Worm (Caenorhabditis elegans): Measurements from ENCODE around the gene C36E6.8.

The C36E6.8 gene

DNA sequence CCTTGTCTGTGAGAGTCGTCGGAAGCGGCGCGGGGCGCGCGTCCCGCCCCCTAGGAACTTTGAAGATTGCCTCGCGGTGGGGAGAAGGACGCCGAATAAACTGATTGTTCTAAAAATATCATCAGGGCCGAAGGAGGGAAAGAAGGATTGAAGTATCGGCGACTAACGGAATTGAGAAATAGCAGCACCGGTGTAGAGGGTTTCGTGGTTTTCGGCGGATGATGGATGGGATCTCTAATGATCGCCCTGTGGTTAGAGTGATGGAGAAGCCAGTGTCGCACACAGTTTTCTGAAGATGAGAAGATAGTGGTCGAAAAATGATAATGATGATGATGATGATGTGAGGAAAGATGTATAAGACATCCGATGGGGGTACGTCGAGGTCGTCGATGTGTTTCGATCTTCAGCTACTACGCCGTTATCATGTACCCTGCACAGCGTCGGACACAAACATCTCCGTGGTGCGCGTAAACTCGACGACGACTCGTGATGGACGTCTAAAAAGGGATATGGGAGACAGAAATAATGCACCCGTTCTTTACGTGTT, 16.9 kb upstream of the C36E6.8 start, which contains the start of gene osm-11:
osm-11 (minus strand) TSS at position 51 of the 547 bp plus-strand sequence.
- TF ChIP-seq scrt-1 (GFP tag; IDR thresholded peaks at IDR 0.05) (no peak), pes-1 (GFP tag; IDR thresholded peaks at IDR 0.05) (no peak), F13C5.2 (tag; optimal IDR thresholded peaks at IDR 0.05) (no peak), tra-4 (tag; optimal IDR thresholded peaks at IDR 0.05) (no peak), ets-7 (tag; optimal IDR thresholded peaks at IDR 0.05) (no peak), tbx-37 (GFP tag; conservative IDR thresholded peaks at IDR 0.05) (no peak), ama-1 (optimal IDR thresholded peaks at IDR 0.05) (no peak), ceh-13 (GFP tag; optimal IDR thresholded peaks at IDR 0.05) (no peak), hmbx-1 (tag; optimal IDR thresholded peaks at IDR 0.05) (no peak), B0310.2 (tag; optimal IDR thresholded peaks at IDR 0.05) (no peak), tbx-11 (GFP tag; IDR thresholded peaks at IDR 0.05) (no peak), flt-1 (GFP tag; IDR thresholded peaks at IDR 0.05) (no peak), ceh-36 (tag; optimal IDR thresholded peaks at IDR 0.05) (no peak), aly-1 (tag; optimal IDR thresholded peaks at IDR 0.05) (no peak)

DNA sequence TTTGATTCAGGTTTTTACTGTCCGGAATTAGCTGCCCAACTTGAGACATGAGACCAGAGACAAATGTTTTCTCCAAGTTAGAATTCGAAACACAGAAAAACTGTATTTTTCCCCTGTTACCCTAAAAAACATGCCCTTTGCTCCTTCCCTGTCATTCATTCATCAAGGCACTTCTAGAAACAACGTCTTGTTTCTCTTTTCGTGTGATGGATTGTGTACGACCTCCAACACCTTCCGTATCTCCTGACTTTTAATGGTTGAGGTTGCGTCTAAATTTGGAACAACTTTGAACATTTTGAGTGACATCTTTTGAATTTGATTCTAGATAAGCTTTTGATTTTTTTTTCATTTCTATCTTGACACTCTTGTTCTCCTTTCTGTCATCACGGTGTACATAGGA, 15.9 kb upstream of the C36E6.8 start:
- TF ChIP-seq sea-1 (GFP tag; conservative IDR thresholded peaks at IDR 0.05) (no peak), ama-1 (optimal IDR thresholded peaks at IDR 0.05) (no peak), hnd-1 (tag; optimal IDR thresholded peaks at IDR 0.05) (no peak), flt-1 (GFP tag; IDR thresholded peaks at IDR 0.05) (no peak), hmg-4 (GFP tag; optimal IDR thresholded peaks at IDR 0.05) (no peak)

DNA sequence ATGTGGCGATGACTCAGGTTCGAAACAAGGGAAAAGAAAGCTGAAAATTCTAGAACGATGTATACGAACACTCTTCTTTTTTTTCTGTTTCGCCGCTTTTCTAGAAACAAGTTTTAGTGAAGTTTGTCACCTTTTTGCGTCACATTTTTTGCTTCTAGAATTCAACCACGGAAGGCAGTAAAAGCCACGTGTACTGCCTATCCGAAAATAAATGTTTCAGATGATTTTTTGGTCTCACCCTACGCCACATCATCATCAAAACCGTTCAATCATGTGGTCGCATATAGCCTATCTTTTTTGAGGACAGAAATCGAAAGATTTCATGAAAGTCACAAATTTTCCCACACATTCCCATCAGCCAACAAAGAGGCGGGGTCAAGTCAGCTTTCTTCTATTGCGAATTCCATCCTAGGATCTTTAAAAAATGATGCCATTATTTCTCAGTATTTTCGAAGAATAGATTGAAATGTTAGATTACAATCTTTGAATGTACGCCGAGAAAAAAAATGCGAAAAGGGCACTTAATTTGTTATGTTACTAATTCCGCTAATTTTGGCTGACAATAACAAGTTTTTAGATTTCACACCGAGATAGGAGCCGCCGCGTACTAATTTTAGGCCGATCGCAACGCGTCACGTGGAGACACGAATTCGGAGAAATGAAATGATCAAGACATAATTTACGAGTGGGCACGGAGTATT, 14.4 kb upstream of the C36E6.8 start:
- TF ChIP-seq ceh-36 (tag; optimal IDR thresholded peaks at IDR 0.05) (no peak), ets-7 (tag; optimal IDR thresholded peaks at IDR 0.05) (no peak), ama-1 (optimal IDR thresholded peaks at IDR 0.05) (no peak), F13C5.2 (tag; optimal IDR thresholded peaks at IDR 0.05) (no peak), pes-1 (GFP tag; IDR thresholded peaks at IDR 0.05) (no peak), B0310.2 (tag; optimal IDR thresholded peaks at IDR 0.05) (no peak), tbx-37 (GFP tag; conservative IDR thresholded peaks at IDR 0.05) (no peak), tbx-11 (GFP tag; IDR thresholded peaks at IDR 0.05) (no peak), hmbx-1 (tag; optimal IDR thresholded peaks at IDR 0.05) (no peak), hnd-1 (tag; optimal IDR thresholded peaks at IDR 0.05) (no peak), flt-1 (GFP tag; IDR thresholded peaks at IDR 0.05) (no peak), aly-1 (tag; optimal IDR thresholded peaks at IDR 0.05) (no peak), tra-4 (tag; optimal IDR thresholded peaks at IDR 0.05) (no peak), hmg-4 (GFP tag; optimal IDR thresholded peaks at IDR 0.05) (no peak), ceh-13 (GFP tag; optimal IDR thresholded peaks at IDR 0.05) (no peak), scrt-1 (GFP tag; IDR thresholded peaks at IDR 0.05) (no peak), sea-1 (GFP tag; conservative IDR thresholded peaks at IDR 0.05) (no peak)

DNA sequence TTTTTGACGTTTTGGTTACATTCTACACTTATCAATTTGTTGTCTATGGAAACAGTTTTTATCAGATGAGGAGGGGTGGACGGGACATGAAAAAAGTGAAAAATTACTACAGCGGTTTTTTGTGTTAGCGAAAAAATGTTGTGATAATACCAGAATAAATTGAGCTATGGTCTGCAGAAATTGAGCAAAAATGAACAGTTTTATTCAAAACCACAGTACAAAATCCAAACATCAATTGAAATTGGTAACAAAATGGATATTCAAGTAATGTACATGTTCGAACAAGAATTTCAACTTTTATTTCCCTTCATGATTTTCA, 13.9 kb upstream of the C36E6.8 start:
- TF ChIP-seq scrt-1 (GFP tag; IDR thresholded peaks at IDR 0.05) (no peak), tra-4 (tag; optimal IDR thresholded peaks at IDR 0.05) (no peak), tbx-37 (GFP tag; conservative IDR thresholded peaks at IDR 0.05) (no peak), hmbx-1 (tag; optimal IDR thresholded peaks at IDR 0.05) (no peak), B0310.2 (tag; optimal IDR thresholded peaks at IDR 0.05) (no peak), ceh-13 (GFP tag; optimal IDR thresholded peaks at IDR 0.05) (no peak), F13C5.2 (tag; optimal IDR thresholded peaks at IDR 0.05) (no peak), aly-1 (tag; optimal IDR thresholded peaks at IDR 0.05) (no peak), hnd-1 (tag; optimal IDR thresholded peaks at IDR 0.05) (no peak), tbx-11 (GFP tag; IDR thresholded peaks at IDR 0.05) (no peak), ets-7 (tag; optimal IDR thresholded peaks at IDR 0.05) (no peak), pes-1 (GFP tag; IDR thresholded peaks at IDR 0.05) (no peak), sea-1 (GFP tag; conservative IDR thresholded peaks at IDR 0.05) (no peak), ceh-36 (tag; optimal IDR thresholded peaks at IDR 0.05) (no peak), ama-1 (optimal IDR thresholded peaks at IDR 0.05) (no peak), hmg-4 (GFP tag; optimal IDR thresholded peaks at IDR 0.05) (no peak), flt-1 (GFP tag; IDR thresholded peaks at IDR 0.05) (no peak)

DNA sequence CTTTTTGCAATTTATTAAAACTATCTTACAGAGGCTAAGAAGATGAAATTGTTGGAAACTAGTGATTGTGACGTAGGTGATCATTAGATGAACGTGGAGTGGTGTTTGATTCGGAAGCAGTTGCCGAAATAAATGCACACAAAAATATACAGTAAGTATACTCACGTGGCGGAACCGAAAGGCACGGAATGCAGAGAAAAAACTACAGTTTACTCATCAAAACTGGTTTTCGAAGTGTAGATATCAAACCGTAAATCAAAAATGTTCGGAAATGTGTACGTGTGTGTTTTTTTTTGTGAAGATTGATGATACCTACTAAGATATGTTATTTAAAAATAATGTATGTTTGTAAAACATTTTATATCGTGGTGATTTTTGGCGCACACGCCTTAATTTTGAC, 11.8 kb upstream of the C36E6.8 start:
- TF ChIP-seq tbx-37 (GFP tag; conservative IDR thresholded peaks at IDR 0.05) (no peak), aly-1 (tag; optimal IDR thresholded peaks at IDR 0.05) (no peak), ceh-36 (tag; optimal IDR thresholded peaks at IDR 0.05) (no peak), scrt-1 (GFP tag; IDR thresholded peaks at IDR 0.05) (no peak), F13C5.2 (tag; optimal IDR thresholded peaks at IDR 0.05) (no peak), sea-1 (GFP tag; conservative IDR thresholded peaks at IDR 0.05) (no peak), ama-1 (optimal IDR thresholded peaks at IDR 0.05) (no peak), flt-1 (GFP tag; IDR thresholded peaks at IDR 0.05) (no peak), ets-7 (tag; optimal IDR thresholded peaks at IDR 0.05) (no peak), tbx-11 (GFP tag; IDR thresholded peaks at IDR 0.05) (no peak), hnd-1 (tag; optimal IDR thresholded peaks at IDR 0.05) (no peak), ceh-13 (GFP tag; optimal IDR thresholded peaks at IDR 0.05) (no peak), hmg-4 (GFP tag; optimal IDR thresholded peaks at IDR 0.05) (no peak), pes-1 (GFP tag; IDR thresholded peaks at IDR 0.05) (no peak), tra-4 (tag; optimal IDR thresholded peaks at IDR 0.05) (no peak), B0310.2 (tag; optimal IDR thresholded peaks at IDR 0.05) (no peak), hmbx-1 (tag; optimal IDR thresholded peaks at IDR 0.05) (no peak)

DNA sequence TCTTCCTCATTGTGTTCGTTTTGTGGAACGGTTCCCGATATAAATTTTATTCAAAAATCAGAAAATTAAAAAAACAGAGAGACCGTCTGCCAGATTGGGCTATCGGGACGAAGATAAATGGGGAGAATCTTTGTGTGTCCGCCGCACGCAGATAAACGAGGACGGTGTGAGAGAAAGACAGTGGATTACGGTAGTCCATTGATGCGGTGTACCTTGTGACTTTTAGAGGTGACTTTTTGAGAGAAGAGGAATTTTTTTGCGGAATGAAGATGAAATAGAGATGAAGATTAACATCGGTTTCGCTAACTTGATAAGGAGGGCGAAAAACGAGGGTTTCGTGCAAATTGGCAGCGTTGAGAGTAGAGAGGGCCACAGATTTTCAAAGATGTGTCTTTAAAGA, 10.7 kb upstream of the C36E6.8 start:
- TF ChIP-seq tbx-37 (GFP tag; conservative IDR thresholded peaks at IDR 0.05) (no peak), hnd-1 (tag; optimal IDR thresholded peaks at IDR 0.05) (no peak), tra-4 (tag; optimal IDR thresholded peaks at IDR 0.05) (no peak), ama-1 (optimal IDR thresholded peaks at IDR 0.05) (no peak), flt-1 (GFP tag; IDR thresholded peaks at IDR 0.05) (no peak)

DNA sequence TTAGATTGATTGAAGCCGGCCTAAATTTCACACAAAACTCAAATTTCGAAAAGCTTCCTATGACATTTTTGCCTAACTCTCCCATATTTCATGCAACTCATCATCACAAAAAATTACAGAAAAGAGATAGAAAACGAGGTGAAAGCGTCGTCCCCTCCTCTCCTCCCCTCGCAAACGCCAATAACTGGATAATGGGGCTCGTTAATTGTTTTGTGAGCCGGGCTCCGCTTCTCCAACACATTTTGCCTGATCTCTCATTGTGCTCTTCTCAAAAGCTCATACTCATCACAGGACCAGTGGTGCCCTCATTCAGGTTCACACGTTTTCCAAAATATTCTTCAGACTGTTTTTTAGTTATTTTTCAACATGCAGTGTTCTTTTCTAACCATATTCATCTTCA, 9.7 kb upstream of the C36E6.8 start, which contains the start of gene pbo-6:
pbo-6 (plus strand) TSS at position 240 of the 400 bp plus-strand sequence.
- TF ChIP-seq B0310.2 (tag; optimal IDR thresholded peaks at IDR 0.05) (no peak), aly-1 (tag; optimal IDR thresholded peaks at IDR 0.05) (no peak), hmbx-1 (tag; optimal IDR thresholded peaks at IDR 0.05) (no peak), flt-1 (GFP tag; IDR thresholded peaks at IDR 0.05) (no peak), ama-1 (optimal IDR thresholded peaks at IDR 0.05) (no peak), ceh-36 (tag; optimal IDR thresholded peaks at IDR 0.05) (no peak), ets-7 (tag; optimal IDR thresholded peaks at IDR 0.05) (no peak), hnd-1 (tag; optimal IDR thresholded peaks at IDR 0.05) (no peak), pes-1 (GFP tag; IDR thresholded peaks at IDR 0.05) (no peak), tbx-37 (GFP tag; conservative IDR thresholded peaks at IDR 0.05) (no peak), F13C5.2 (tag; optimal IDR thresholded peaks at IDR 0.05) (no peak), scrt-1 (GFP tag; IDR thresholded peaks at IDR 0.05) (no peak), hmg-4 (GFP tag; optimal IDR thresholded peaks at IDR 0.05) (no peak), ceh-13 (GFP tag; optimal IDR thresholded peaks at IDR 0.05) (no peak), sea-1 (GFP tag; conservative IDR thresholded peaks at IDR 0.05) (no peak), tbx-11 (GFP tag; IDR thresholded peaks at IDR 0.05) (no peak), tra-4 (tag; optimal IDR thresholded peaks at IDR 0.05) (no peak)
